Worm (Caenorhabditis elegans) whole organism, L4/young adult: Measurements from ENCODE around the gene C04F6.9.

Experiments used
- W03F9.2 ChIP-seq: fragments of 150-350 bp; optimal IDR thresholded peaks from 2 replicates; lab custom pipeline; 2014; ENCODE audit warnings: missing biosample characterization, missing genetic modification characterization
- dao-5 ChIP-seq: sonication (generic microtip); optimal IDR thresholded peaks from 2 replicates; lab custom pipeline; 2016; ENCODE audit warnings: missing genotype, missing genetic modification characterization, moderate library complexity, missing compliant biosample characterization
- him-1 ChIP-seq: sonication (generic microtip); optimal IDR thresholded peaks from 2 replicates; lab custom pipeline; 2016; ENCODE audit warnings: missing genotype, missing genetic modification reagents, missing genetic modification characterization, missing compliant biosample characterization

ce11 chrX:3416063-3416462 lies 14.3 kb downstream of the C04F6.9 start:
- TF ChIP-seq him-1 (tag; lab: Kevin White, UChicago) (no peak), dao-5 (tag; lab: Kevin White, UChicago) (no peak), W03F9.2 (tag; lab: Kevin White, UChicago) (no peak)
